Worm (Caenorhabditis elegans) whole organism, late embryonic: ENCODE measurements around the gene nipi-4.

Experiments
- elt-4 ChIP-seq: sonication (generic microtip); optimal IDR thresholded peaks from 2 replicates; lab custom pipeline; 2016; ENCODE audit warnings: missing genetic modification characterization, missing compliant biosample characterization
- hlh-13 ChIP-seq: fragments of 200-800 bp; sonication (Bioruptor generic); optimal IDR thresholded peaks from 2 replicates; lab custom pipeline; 2018; ENCODE audit warnings: mild to moderate bottlenecking, missing genetic modification characterization, missing compliant biosample characterization
- pat-9 ChIP-seq: fragments of 200-800 bp; sonication (Bioruptor generic); optimal IDR thresholded peaks from 2 replicates; lab custom pipeline; 2018; ENCODE audit warnings: mild to moderate bottlenecking, missing genetic modification characterization, moderate library complexity, missing compliant biosample characterization
- sox-2 ChIP-seq: fragments of 200-800 bp; sonication (Bioruptor generic); IDR thresholded peaks from 2 replicates; pipeline ENCODE4 v1.3.6; 2022; ENCODE audit warnings: missing genetic modification reagents, missing genetic modification characterization, missing compliant biosample characterization

ce11 chrV:7863020-7863523, 7.5 kb downstream of the nipi-4 start, which contains the start of gene C37C3.10:
- TF ChIP-seq sox-2 (GFP tag; lab: Robert Waterston, UW) (no peak), pat-9 (tag; lab: Kevin White, UChicago) (no peak), elt-4 (tag; lab: Kevin White, UChicago) (no peak), hlh-13 (no peak)
